Worm (Caenorhabditis elegans): ENCODE measurements around the gene F35A5.5.
A peak's percentile ranks its signal among the peaks of the same experiment; 100 is the strongest.

F35A5.5 gene

DNA sequence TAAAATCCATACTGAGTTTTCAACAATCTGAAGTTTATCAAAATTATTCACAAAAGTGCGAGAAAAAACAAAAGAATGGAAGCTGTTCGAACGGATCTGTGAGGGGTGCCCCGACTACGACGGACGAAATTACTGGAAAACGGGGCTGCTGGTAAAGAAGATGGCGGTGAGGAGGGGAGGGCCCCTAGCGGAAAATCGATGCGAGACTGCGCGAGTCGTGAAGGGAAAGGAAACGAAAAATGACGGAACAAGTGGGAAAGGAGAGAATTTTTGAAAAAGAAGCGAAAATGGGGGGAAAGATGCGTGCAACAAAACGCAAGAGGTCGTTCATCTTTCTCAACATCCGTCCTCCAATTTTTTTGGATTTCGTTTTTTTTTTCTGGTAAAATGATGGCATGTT lies 7.2 kb upstream of the F35A5.5 start (continued):
- no peak for TF ChIP-seq dmd-9 (GFP tag; IDR thresholded peaks at IDR 0.05)
- no peak for TF ChIP-seq unc-39 (tag; optimal IDR thresholded peaks at IDR 0.05)
- TF ChIP-seq ceh-62 (tag; optimal IDR thresholded peaks at IDR 0.05) = no peak
- TF ChIP-seq nhr-77 (tag; optimal IDR thresholded peaks at IDR 0.05) = no peak
- no peak for TF ChIP-seq T26A8.4 (GFP tag; IDR thresholded peaks at IDR 0.05)
- no peak for TF ChIP-seq snpc-1.2 (GFP tag; IDR thresholded peaks at IDR 0.05)
- TF ChIP-seq attf-4 (tag; optimal IDR thresholded peaks at IDR 0.05) = no peak
- TF ChIP-seq nhr-76 (tag; optimal IDR thresholded peaks at IDR 0.05) = no peak
- no peak for TF ChIP-seq F37D6.2 (tag; optimal IDR thresholded peaks at IDR 0.05)
- TF ChIP-seq T20F7.1 (GFP tag; optimal IDR thresholded peaks at IDR 0.05) = no peak
- no peak for TF ChIP-seq ZK546.5 (tag; optimal IDR thresholded peaks at IDR 0.05)
- no peak for TF ChIP-seq nhr-102 (tag; optimal IDR thresholded peaks at IDR 0.05)
- TF ChIP-seq sdz-12 (GFP tag; optimal IDR thresholded peaks at IDR 0.05) = no peak
- TF ChIP-seq duxl-1 (tag; optimal IDR thresholded peaks at IDR 0.05; ENCODE audit: poor library complexity) = no peak
- TF ChIP-seq unc-62 (GFP tag; optimal IDR thresholded peaks at IDR 0.05 in 1 of 2) = no peak
- TF ChIP-seq unc-62 (tag; optimal IDR thresholded peaks at IDR 0.05) = no peak
- TF ChIP-seq egl-43 (GFP tag; IDR thresholded peaks at IDR 0.05) = no peak

DNA sequence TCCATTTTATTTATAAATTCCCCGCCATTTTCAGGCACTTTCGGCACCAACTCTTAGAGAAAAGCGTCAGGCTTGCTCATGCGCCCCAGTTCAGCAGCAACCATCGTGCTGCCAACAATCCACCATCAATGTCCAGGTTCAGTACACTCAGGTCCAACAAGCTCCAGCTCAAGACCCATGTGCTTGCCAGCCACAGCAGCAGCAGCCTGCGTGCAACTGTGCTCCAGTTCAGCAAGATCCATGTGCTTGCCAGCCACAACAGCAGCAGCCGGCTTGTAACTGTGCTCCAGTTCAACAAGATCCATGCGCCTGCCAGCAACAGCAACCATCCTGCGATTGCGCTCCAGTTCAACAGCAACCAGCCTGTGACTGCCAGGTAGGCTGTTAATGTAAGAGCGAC lies 2.7 kb upstream of the F35A5.5 start:
- peak; percentile 64 for TF ChIP-seq set-16 (GFP tag; IDR thresholded peaks at IDR 0.05)
- TF ChIP-seq unc-39 (tag; optimal IDR thresholded peaks at IDR 0.05) = no peak
- TF ChIP-seq skn-1 (tag; optimal IDR thresholded peaks at IDR 0.05) = no peak
- TF ChIP-seq zip-11 (GFP tag; IDR thresholded peaks at IDR 0.05) = no peak

DNA sequence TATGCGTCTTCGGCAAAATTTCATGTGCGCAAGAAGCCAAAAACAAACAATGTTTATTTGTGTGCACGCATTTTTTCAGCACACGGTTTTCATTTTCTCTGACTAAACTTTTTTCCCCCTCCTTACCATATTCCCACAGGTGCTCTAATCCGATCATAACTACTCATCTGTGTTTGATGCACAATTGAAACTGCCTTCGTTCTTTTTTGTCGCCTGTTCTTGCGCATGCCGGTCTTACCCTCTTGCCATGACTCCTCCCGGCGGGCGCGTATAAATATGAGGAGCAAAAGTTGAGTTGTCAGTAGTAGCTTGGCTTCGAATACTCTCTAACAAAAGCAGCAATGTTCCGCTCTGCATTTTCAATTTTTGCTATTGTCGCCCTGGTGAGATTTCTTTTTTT lies 2.3 kb upstream of the F35A5.5 start, which contains the start of gene abu-10:
Gene abu-10, plus strand, starts transcription at position 301 of the 400 bp plus-strand sequence.
- TF ChIP-seq zip-2 (tag; optimal IDR thresholded peaks at IDR 0.05) (no peak), sdz-12 (GFP tag; optimal IDR thresholded peaks at IDR 0.05) (no peak), ztf-7 (tag; optimal IDR thresholded peaks at IDR 0.05) (no peak), ceh-28 (tag; optimal IDR thresholded peaks at IDR 0.05) (no peak), nhr-10 (tag; optimal IDR thresholded peaks at IDR 0.05) (no peak)

DNA sequence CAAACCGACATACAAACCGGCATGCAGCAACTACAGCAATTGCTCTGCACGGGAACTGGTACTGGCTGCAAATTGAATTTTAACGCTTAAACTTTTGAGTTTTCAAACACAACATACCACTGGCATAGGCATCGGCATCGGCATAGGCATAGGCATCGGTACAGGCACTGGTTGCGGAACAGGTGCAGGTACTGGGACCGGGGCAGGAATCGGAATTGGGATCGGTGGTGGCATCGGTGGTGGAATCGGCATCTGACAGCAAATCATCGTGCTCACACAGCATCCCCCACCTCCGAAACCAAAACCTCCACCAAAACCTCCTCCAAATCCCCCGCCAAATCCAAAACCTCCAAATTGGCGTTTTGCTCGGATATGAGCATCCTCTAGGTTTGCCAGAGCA lies 1.4 kb downstream of the F35A5.5 start:
- TF ChIP-seq set-16 (GFP tag; IDR thresholded peaks at IDR 0.05) (peak; percentile 65; the same call in 1 of the 2 replicates), ceh-20 (GFP tag; IDR thresholded peaks at IDR 0.05) (no peak), pha-4 (GFP tag; IDR thresholded peaks at IDR 0.05) (no peak), pha-4 (tag; optimal IDR thresholded peaks at IDR 0.05) (no peak), unc-130 (GFP tag; optimal IDR thresholded peaks at IDR 0.05) (no peak), nhr-111 (GFP tag; optimal IDR thresholded peaks at IDR 0.05) (no peak), nhr-41 (GFP tag; IDR thresholded peaks at IDR 0.05) (no peak), dmd-8 (GFP tag; IDR thresholded peaks at IDR 0.05) (no peak), hlh-11 (tag; optimal IDR thresholded peaks at IDR 0.05) (no peak), madf-5 (GFP tag; IDR thresholded peaks at IDR 0.05) (no peak), aha-1 (tag) (peak; percentile 29), gei-8 (GFP tag; optimal IDR thresholded peaks at IDR 0.05) (no peak), attf-4 (tag; optimal IDR thresholded peaks at IDR 0.05) (no peak), egl-43 (GFP tag; IDR thresholded peaks at IDR 0.05) (peak; percentile 57; the same call in 1 of the 2 replicates), zfp-3 (GFP tag; conservative IDR thresholded peaks at IDR 0.05) (no peak), ctbp-1 (GFP tag; IDR thresholded peaks at IDR 0.05) (no peak), cey-2 (tag; optimal IDR thresholded peaks at IDR 0.05; ENCODE audit: borderline replicate concordance, insufficient read depth) (no peak)
